Worm (Caenorhabditis elegans): ENCODE measurements around the gene F32D8.11.

ce11 chrV:10883478-10883877, 5.5 kb downstream of the F32D8.11 start, which contains the start of gene F32D8.2:
- TF ChIP-seq fkh-10 (GFP tag; optimal IDR thresholded peaks at IDR 0.05) (no peak), skn-1 (tag; optimal IDR thresholded peaks at IDR 0.05) (no peak), F44E2.7 (GFP tag; IDR thresholded peaks at IDR 0.05) (no peak), unc-62 (GFP tag; optimal IDR thresholded peaks at IDR 0.05 in 1 of 2) (no peak), unc-62 (tag; optimal IDR thresholded peaks at IDR 0.05) (no peak), lsy-2 (tag; optimal IDR thresholded peaks at IDR 0.05) (no peak), hmg-1.1 (GFP tag; IDR thresholded peaks at IDR 0.05) (no peak), nhr-237 (tag; optimal IDR thresholded peaks at IDR 0.05) (no peak), aly-2 (tag; optimal IDR thresholded peaks at IDR 0.05) (no peak), nhr-11 (tag; optimal IDR thresholded peaks at IDR 0.05) (no peak)
